Fruit fly (Drosophila melanogaster) whole organism: ENCODE data around the gene prage.

Experiments
- CG8478 ChIP-seq: fragments of >200 bp; optimal IDR thresholded peaks from 2 replicates; lab custom pipeline; 2018; ENCODE audit warnings: inconsistent platforms
- EcR ChIP-seq, 2 experiments: fragments of >200 bp; optimal IDR thresholded peaks; 2 replicates each; lab custom pipeline; 2017; ENCODE audit warnings: missing biosample characterization in 2 of 2, missing genetic modification characterization in 2 of 2, missing genetic modification reagents in 2 of 2
- psq ChIP-seq: fragments of >200 bp; optimal IDR thresholded peaks from 2 replicates; lab custom pipeline; 2017

- TF ChIP-seq CG8478 (lab: Kevin White, UChicago) (no peak), psq (lab: Kevin White, UChicago) (no peak), EcR (GFP tag; optimal IDR thresholded peaks at IDR 0.05; lab: Kevin White, UChicago) (no peak)
Observed at dm6 chrX:1880779-1881178, 107.3 kb downstream of the prage start.
